Fruit fly (Drosophila melanogaster): ENCODE data around the gene CG7049.

DNA sequence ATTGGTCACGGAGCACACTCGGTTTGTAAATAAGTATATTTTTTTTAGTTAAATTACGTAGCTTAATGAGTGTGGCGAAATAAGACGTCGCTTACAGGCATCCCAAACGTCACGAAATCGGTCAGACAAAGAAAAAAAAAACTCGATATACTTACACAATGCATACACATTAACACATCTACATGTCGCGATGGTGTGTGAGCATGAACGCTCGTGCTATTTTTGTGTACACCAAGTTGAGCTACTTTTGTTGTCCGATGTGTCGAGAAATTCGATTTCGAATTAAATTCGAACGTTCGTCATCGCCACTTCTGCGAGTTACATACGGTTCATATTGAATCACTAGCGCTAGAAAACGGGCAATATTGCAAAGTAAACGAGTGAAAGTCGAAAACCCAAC is 49.1 kb upstream of the CG7049 start:
- TF ChIP-seq CG34367 (tag; optimal IDR thresholded peaks at IDR 0.05) = no peak
- TF ChIP-seq CG8301 (tag; optimal IDR thresholded peaks at IDR 0.05) = no peak
- TF ChIP-seq EcR (GFP tag; optimal IDR thresholded peaks at IDR 0.05) = no peak
- TF ChIP-seq CG17806 (tag; optimal IDR thresholded peaks at IDR 0.05) = no peak
- no peak for TF ChIP-seq CG8159 (tag; optimal IDR thresholded peaks at IDR 0.05)
- no peak for TF ChIP-seq Pif1B (GFP tag; optimal IDR thresholded peaks at IDR 0.05)
- TF ChIP-seq Snoo (tag; optimal IDR thresholded peaks at IDR 0.05) = no peak
- no peak for TF ChIP-seq CG4496 (GFP tag; IDR thresholded peaks at IDR 0.05)

Measured in whole organism, pupa.